Worm (Caenorhabditis elegans) whole organism, mixed stage, embryonic: ENCODE results near the gene slc-36.3.

Experiments used
- lin-13 ChIP-seq: fragments of 150-350 bp; optimal IDR thresholded peaks from 2 replicates; lab custom pipeline; 2014; ENCODE audit warnings: missing biosample characterization, missing genetic modification characterization
- lsy-2 ChIP-seq: fragments of 150-350 bp; optimal IDR thresholded peaks from 2 replicates; lab custom pipeline; 2014; ENCODE audit warnings: missing biosample characterization, missing genetic modification characterization
- mab-5 ChIP-seq: fragments of 150-350 bp; optimal IDR thresholded peaks from 2 replicates; lab custom pipeline; 2014; ENCODE audit warnings: missing biosample characterization, missing genetic modification characterization
- nhr-12 ChIP-seq: fragments of 150-350 bp; optimal IDR thresholded peaks from 2 replicates; lab custom pipeline; 2014; ENCODE audit warnings: missing biosample characterization, missing genetic modification characterization
- nhr-237 ChIP-seq: fragments of 150-350 bp; optimal IDR thresholded peaks from 2 replicates; lab custom pipeline; 2014; ENCODE audit warnings: missing biosample characterization, missing genetic modification characterization
- nhr-28 ChIP-seq: fragments of 150-350 bp; optimal IDR thresholded peaks from 2 replicates; lab custom pipeline; 2014; ENCODE audit warnings: missing biosample characterization, missing genetic modification characterization
- nhr-76 ChIP-seq: sonication (generic microtip); optimal IDR thresholded peaks from 2 replicates; lab custom pipeline; 2017; ENCODE audit warnings: missing biosample characterization, missing genetic modification characterization
- sem-2 ChIP-seq: fragments of 200-800 bp; sonication (Bioruptor generic); optimal IDR thresholded peaks from 2 replicates; lab custom pipeline; 2018; ENCODE audit warnings: mild to moderate bottlenecking, missing genetic modification characterization, missing compliant biosample characterization
- ztf-11 ChIP-seq: fragments of 150-350 bp; optimal IDR thresholded peaks from 2 replicates; lab custom pipeline; 2014; ENCODE audit warnings: missing biosample characterization, missing genetic modification characterization

DNA sequence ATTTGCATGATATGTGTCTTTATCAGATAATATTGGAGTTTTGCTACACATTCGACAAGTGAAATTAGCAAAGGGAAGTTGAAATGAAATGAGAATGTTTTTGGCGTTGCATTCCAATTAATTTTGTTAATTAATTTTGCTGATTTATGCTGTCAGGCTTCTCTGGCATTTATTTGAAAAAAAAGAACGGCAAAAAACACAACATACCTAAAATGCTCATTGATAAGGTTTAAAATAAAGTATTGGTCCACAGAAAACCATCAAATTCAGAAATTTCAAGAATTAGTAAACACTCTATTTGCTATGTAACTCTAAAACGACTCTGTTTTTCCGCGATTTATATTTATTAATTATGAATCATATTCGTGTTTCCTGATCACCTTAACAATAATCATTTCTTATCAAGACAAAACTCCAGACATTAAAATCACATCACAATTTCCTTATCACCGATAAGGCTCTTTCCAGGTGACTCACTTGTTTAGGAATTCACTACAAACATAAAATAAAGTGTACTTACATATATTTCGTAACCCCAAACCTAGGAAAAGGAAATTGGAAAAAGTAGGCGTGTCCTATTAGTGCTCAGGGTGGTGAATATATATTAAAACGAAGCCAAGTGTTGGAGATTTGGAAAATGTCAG lies 18.1 kb downstream of the slc-36.3 start, which contains the start of the genes srh-166 and Y38H6C.24:
- TF ChIP-seq nhr-237 (no peak), sem-2 (no peak), ztf-11 (tag; lab: Kevin White, UChicago) (no peak), nhr-76 (tag; lab: Kevin White, UChicago) (no peak), nhr-28 (tag; lab: Kevin White, UChicago) (no peak), lin-13 (no peak), mab-5 (tag; lab: Kevin White, UChicago) (no peak), nhr-12 (tag; lab: Kevin White, UChicago) (no peak), lsy-2 (no peak)
